Fruit fly (Drosophila melanogaster) whole organism, embryonic: Measurements from ENCODE around the gene CG31609.

Source experiments
- ATbp ChIP-seq: fragments of 200-800 bp; sonication (Bioruptor generic); optimal IDR thresholded peaks from 2 replicates; lab custom pipeline; 2017; ENCODE audit warnings: missing biosample characterization, mild to moderate bottlenecking, missing genetic modification characterization, missing genetic modification reagents
- Adf1 ChIP-seq: fragments of 200-800 bp; sonication (Bioruptor generic); IDR thresholded peaks from 2 replicates; pipeline ENCODE4 v1.3.6; 2022; ENCODE audit warnings: missing biosample characterization, missing genetic modification characterization
- Aef1 ChIP-seq: fragments of 200-800 bp; sonication (Bioruptor generic); IDR thresholded peaks from 3 replicates; pipeline ENCODE4 v1.3.6; 2022; ENCODE audit warnings: missing biosample characterization, missing genetic modification characterization
- Blimp-1 ChIP-seq: fragments of 200-800 bp; sonication (Bioruptor generic); optimal IDR thresholded peaks from 3 replicates; lab custom pipeline; 2018; ENCODE audit warnings: missing biosample characterization, missing genetic modification characterization, mild to moderate bottlenecking, moderate library complexity, missing genetic modification reagents
- CG10366 ChIP-seq: fragments of 200-800 bp; sonication (Bioruptor generic); IDR thresholded peaks from 2 replicates; pipeline ENCODE4 v1.3.6; 2022; ENCODE audit warnings: missing biosample characterization, missing genetic modification characterization
- CG10431 ChIP-seq: fragments of 200-800 bp; sonication (Bioruptor generic); optimal IDR thresholded peaks from 3 replicates; lab custom pipeline; 2018; ENCODE audit warnings: missing biosample characterization, mild to moderate bottlenecking, missing genetic modification characterization
- CG10959 ChIP-seq: fragments of 200-800 bp; sonication (Bioruptor generic); IDR thresholded peaks from 2 replicates; pipeline ENCODE4 v1.3.6; 2022; ENCODE audit warnings: missing biosample characterization, missing genetic modification characterization
- CG15073 ChIP-seq: fragments of 200-800 bp; sonication (Bioruptor generic); optimal IDR thresholded peaks from 2 replicates; lab custom pipeline; 2016; ENCODE audit warnings: missing biosample characterization, missing genetic modification characterization
- CG1603 ChIP-seq: fragments of 200-800 bp; sonication (Bioruptor generic); optimal IDR thresholded peaks from 2 replicates; lab custom pipeline; 2019; ENCODE audit warnings: missing biosample characterization, mild to moderate bottlenecking, missing genetic modification characterization, moderate library complexity
- CG1647 ChIP-seq: fragments of 200-800 bp; sonication (Bioruptor generic); optimal IDR thresholded peaks from 3 replicates; lab custom pipeline; 2016; ENCODE audit warnings: missing biosample characterization, missing genetic modification characterization
- CG17186 ChIP-seq: fragments of 200-800 bp; sonication (Bioruptor generic); optimal IDR thresholded peaks from 3 replicates; lab custom pipeline; 2017; ENCODE audit warnings: missing biosample characterization, missing genetic modification reagents, missing genetic modification characterization
- CG17328 ChIP-seq: fragments of 200-800 bp; sonication (Bioruptor generic); IDR thresholded peaks from 2 replicates; pipeline ENCODE4 v1.3.6; 2022; ENCODE audit warnings: missing biosample characterization, missing genetic modification characterization
- CG17361 ChIP-seq: fragments of 200-800 bp; sonication (Bioruptor generic); IDR thresholded peaks from 3 replicates; pipeline ENCODE4 v1.3.6; 2022; ENCODE audit warnings: missing biosample characterization, missing genetic modification characterization
- CG17385 ChIP-seq: fragments of 200-800 bp; sonication (Bioruptor generic); optimal IDR thresholded peaks from 3 replicates; lab custom pipeline; 2018; ENCODE audit warnings: missing biosample characterization, mild to moderate bottlenecking, missing genetic modification characterization
- CG1832 ChIP-seq: fragments of 200-800 bp; sonication (Bioruptor generic); optimal IDR thresholded peaks from 2 replicates; lab custom pipeline; 2017; ENCODE audit warnings: missing biosample characterization, mild to moderate bottlenecking, missing genetic modification characterization, inconsistent platforms
- CG2202 ChIP-seq: fragments of 200-800 bp; sonication (Bioruptor generic); optimal IDR thresholded peaks from 2 replicates; lab custom pipeline; 2018; ENCODE audit warnings: missing biosample characterization, mild to moderate bottlenecking, missing genetic modification characterization
- CG2678 ChIP-seq: fragments of 200-800 bp; sonication (Bioruptor generic); optimal IDR thresholded peaks from 3 replicates; lab custom pipeline; 2019; ENCODE audit warnings: missing biosample characterization, mild to moderate bottlenecking, missing genetic modification characterization, moderate library complexity
- CG31388 ChIP-seq: fragments of 200-800 bp; sonication (Bioruptor generic); optimal IDR thresholded peaks from 2 replicates; lab custom pipeline; 2016; ENCODE audit warnings: missing biosample characterization, missing genetic modification characterization
- CG32767 ChIP-seq: fragments of 200-800 bp; sonication (Bioruptor generic); IDR thresholded peaks from 2 replicates; pipeline ENCODE4 v1.3.6; 2022; ENCODE audit warnings: missing biosample characterization, missing genetic modification characterization
- CG32772 ChIP-seq: fragments of 200-800 bp; sonication (Bioruptor generic); IDR thresholded peaks from 2 replicates; pipeline ENCODE4 v1.3.6; 2022; ENCODE audit warnings: missing biosample characterization, missing genetic modification characterization
- CG4404 ChIP-seq: fragments of 200-800 bp; sonication (Bioruptor generic); IDR thresholded peaks from 2 replicates; pipeline ENCODE4 v1.3.6; 2022; ENCODE audit warnings: missing biosample characterization, missing genetic modification characterization
- CG4424 ChIP-seq: fragments of 200-800 bp; sonication (Bioruptor generic); optimal IDR thresholded peaks from 3 replicates; lab custom pipeline; 2016; ENCODE audit warnings: missing biosample characterization, missing genetic modification characterization
- CG6683 ChIP-seq: fragments of 200-800 bp; sonication (Bioruptor generic); optimal IDR thresholded peaks from 2 replicates; lab custom pipeline; 2017; ENCODE audit warnings: missing biosample characterization, mild to moderate bottlenecking, missing genetic modification characterization, missing genetic modification reagents
- CG9215 ChIP-seq: fragments of 200-800 bp; sonication (Bioruptor generic); IDR thresholded peaks from 2 replicates; pipeline ENCODE4 v1.3.6; 2022; ENCODE audit warnings: missing biosample characterization, missing genetic modification characterization
- CTCF ChIP-seq: fragments of 200-800 bp; sonication (Bioruptor generic); optimal IDR thresholded peaks from 2 replicates; lab custom pipeline; 2017; ENCODE audit warnings: missing biosample characterization, mild to moderate bottlenecking, missing genetic modification characterization, moderate library complexity
- GATAe ChIP-seq: fragments of 200-800 bp; sonication (Bioruptor generic); conservative IDR thresholded peaks from 2 replicates; pipeline ENCODE4 v1.3.6; 2022; ENCODE audit warnings: missing biosample characterization, missing genetic modification characterization
- Hr39 ChIP-seq: fragments of >200 bp; optimal IDR thresholded peaks from 2 replicates; lab custom pipeline; 2017
- PHDP ChIP-seq: fragments of 200-800 bp; sonication (Bioruptor generic); optimal IDR thresholded peaks from 3 replicates; lab custom pipeline; 2018; ENCODE audit warnings: missing biosample characterization, mild to moderate bottlenecking, missing genetic modification characterization, moderate library complexity
- Ptx1 ChIP-seq: fragments of 200-800 bp; sonication (Bioruptor generic); IDR thresholded peaks from 2 replicates; pipeline ENCODE4 v1.3.6; 2022; ENCODE audit warnings: missing biosample characterization, missing genetic modification characterization
- Ssrp ChIP-seq: fragments of 200-800 bp; sonication (Bioruptor generic); optimal IDR thresholded peaks from 2 replicates; lab custom pipeline; 2018; ENCODE audit warnings: missing biosample characterization, mild to moderate bottlenecking, missing genetic modification characterization, moderate library complexity
- bbx ChIP-seq: fragments of 200-800 bp; sonication (Bioruptor generic); IDR thresholded peaks from 2 replicates; pipeline ENCODE4 v1.3.6; 2022; ENCODE audit warnings: missing biosample characterization, missing genetic modification characterization; ENCODE audit not compliant: partially characterized antibody
- caup ChIP-seq: fragments of 200-800 bp; sonication (Bioruptor generic); optimal IDR thresholded peaks from 3 replicates; lab custom pipeline; 2017; ENCODE audit warnings: missing biosample characterization, mild to moderate bottlenecking, missing genetic modification characterization, moderate library complexity; ENCODE audit not compliant: severe bottlenecking
- cwo ChIP-seq: fragments of 200-800 bp; sonication (Bioruptor generic); optimal IDR thresholded peaks from 3 replicates; lab custom pipeline; 2017; ENCODE audit warnings: missing biosample characterization, missing genetic modification characterization, mild to moderate bottlenecking, moderate library complexity, missing genetic modification reagents
- eve ChIP-seq, 2 experiments: fragments of >200 bp; optimal IDR thresholded peaks; 2 replicates each; lab custom pipeline; 2017; ENCODE audit warnings: missing biosample characterization in 2 of 2, missing genetic modification characterization in 2 of 2
- ewg ChIP-seq: fragments of 200-800 bp; sonication (Bioruptor generic); optimal IDR thresholded peaks from 3 replicates; lab custom pipeline; 2017; ENCODE audit warnings: mild to moderate bottlenecking, missing biosample characterization, missing genetic modification reagents, missing genetic modification characterization
- exex ChIP-seq: fragments of 200-800 bp; sonication (Bioruptor generic); optimal IDR thresholded peaks from 4 replicates; lab custom pipeline; 2018; ENCODE audit warnings: missing biosample characterization, mild to moderate bottlenecking, missing genetic modification characterization, moderate library complexity
- gcm ChIP-seq: fragments of 200-800 bp; sonication (Bioruptor generic); optimal IDR thresholded peaks from 2 replicates; lab custom pipeline; 2019; ENCODE audit warnings: missing biosample characterization, mild to moderate bottlenecking, missing genetic modification characterization, moderate library complexity
- grau ChIP-seq: fragments of 200-800 bp; optimal IDR thresholded peaks from 3 replicates; lab custom pipeline; 2019; ENCODE audit warnings: missing biosample characterization, mild to moderate bottlenecking, missing genetic modification characterization, moderate library complexity
- insv ChIP-seq, 2 experiments: fragments of 200-800 bp; sonication (Bioruptor generic); optimal IDR thresholded peaks; 3 replicates each; lab custom pipeline; 2016 to 2018; ENCODE audit warnings: missing biosample characterization in 2 of 2, missing genetic modification characterization in 2 of 2
- lov ChIP-seq, 2 experiments: fragments of 200-800 bp in 1 of 2; fragments of >200 bp in 1 of 2; sonication (Bioruptor generic) in 1 of 2; IDR thresholded peaks in 1 of 2; optimal IDR thresholded peaks in 1 of 2; 2 replicates in 1 of 2; 3 replicates in 1 of 2; pipeline versions ENCODE4 v1.3.6 to Lab custom; 2017 to 2022; ENCODE audit warnings: missing biosample characterization in 1 of 2, missing genetic modification characterization in 1 of 2
- pan ChIP-seq, 4 experiments: fragments of >200 bp in 3 of 4; fragments of 200-800 bp in 1 of 4; sonication (Bioruptor generic) in 1 of 4; optimal IDR thresholded peaks in 3 of 4; IDR thresholded peaks in 1 of 4; 2 replicates each; pipeline versions ENCODE4 v1.3.6 to Lab custom; 2017 to 2022; ENCODE audit warnings: missing biosample characterization in 2 of 4, missing genetic modification characterization in 2 of 4, mixed read lengths in 1 of 4
- sens ChIP-seq: fragments of 200-800 bp; sonication (Bioruptor generic); peaks from one replicate; lab custom pipeline; 2016; ENCODE audit warnings: missing biosample characterization, missing genetic modification characterization
- sim ChIP-seq: fragments of 200-800 bp; sonication (Bioruptor generic); IDR thresholded peaks from 2 replicates; pipeline ENCODE4 v1.3.6; 2022; ENCODE audit warnings: missing biosample characterization, missing genetic modification characterization
- slou ChIP-seq: fragments of 200-800 bp; sonication (Bioruptor generic); optimal IDR thresholded peaks from 3 replicates; lab custom pipeline; 2016; ENCODE audit warnings: missing biosample characterization, missing genetic modification characterization
- sob ChIP-seq: fragments of 200-800 bp; sonication (Bioruptor generic); IDR thresholded peaks from 2 replicates; pipeline ENCODE4 v1.3.6; 2022; ENCODE audit warnings: missing biosample characterization, missing genetic modification characterization
- sqz ChIP-seq: fragments of 200-800 bp; sonication (Bioruptor generic); optimal IDR thresholded peaks from 3 replicates; lab custom pipeline; 2018; ENCODE audit warnings: missing biosample characterization, mild to moderate bottlenecking, missing genetic modification characterization
- ttk ChIP-seq: fragments of 200-800 bp; sonication (Bioruptor generic); IDR thresholded peaks from 2 replicates; pipeline ENCODE4 v2.1.2; 2022; ENCODE audit warnings: missing biosample characterization, missing genetic modification characterization
- unpg ChIP-seq: fragments of 200-800 bp; sonication (Bioruptor generic); optimal IDR thresholded peaks from 3 replicates; lab custom pipeline; 2018; ENCODE audit warnings: missing biosample characterization, mild to moderate bottlenecking, missing genetic modification characterization, moderate library complexity
- zfh1 ChIP-seq: fragments of 200-800 bp; sonication (Bioruptor generic); IDR thresholded peaks from 3 replicates; pipeline ENCODE4 v1.3.6; 2022; ENCODE audit warnings: missing biosample characterization, missing genetic modification characterization
- zfh2 ChIP-seq: fragments of 200-800 bp; sonication (Bioruptor generic); optimal IDR thresholded peaks from 2 replicates; lab custom pipeline; 2016; ENCODE audit warnings: missing biosample characterization, missing genetic modification characterization

The CG31609 gene

dm6 chr2L:9133169-9133568, 35.8 kb downstream of the CG31609 start (continued):
- TF ChIP-seq ewg (GFP tag; lab: Kevin White, UChicago), result peak; percentile 25
- TF ChIP-seq CG17385 (GFP tag; lab: Kevin White, UChicago), result peak; percentile 72
- peak; percentile 70 for TF ChIP-seq CG2202
- TF ChIP-seq CG17361 (GFP tag; lab: Robert Waterston, UW), result peak; percentile 90
- peak; percentile 54 for TF ChIP-seq cwo (GFP tag; lab: Kevin White, UChicago)
- TF ChIP-seq ttk (GFP tag; lab: Robert Waterston, UW), result peak; percentile 61; the same call in 1 of the 2 replicates
- peak; percentile 39; the same call in 1 of the 2 replicates for TF ChIP-seq CG10959
- TF ChIP-seq slou (GFP tag; lab: Kevin White, UChicago), result peak; percentile 13
- peak; percentile 12 for TF ChIP-seq caup (GFP tag; lab: Kevin White, UChicago)
- peak; percentile 72 for TF ChIP-seq CG32772 (GFP tag; lab: Robert Waterston, UW)
- no peak for TF ChIP-seq pan (optimal IDR thresholded peaks at IDR 0.05; lab: Kevin White, UChicago)
- peak in 1 of 2 experiments; percentile 72 for TF ChIP-seq pan (GFP tag; optimal IDR thresholded peaks at IDR 0.05 in 1 of 2, IDR thresholded peaks at IDR 0.05 in 1 of 2)
- TF ChIP-seq zfh2 (GFP tag; lab: Kevin White, UChicago), result no peak
- peak; percentile 86 for TF ChIP-seq gcm (GFP tag; lab: Kevin White, UChicago)
- 0 out of 2 replicates have a peak, but pooled peaks have one; percentile 15 for TF ChIP-seq sob (GFP tag; lab: Robert Waterston, UW)
- no peak for TF ChIP-seq bbx (GFP tag; lab: Robert Waterston, UW)
- TF ChIP-seq CG15073 (GFP tag; lab: Kevin White, UChicago), result no peak
- peak; percentile 32 for TF ChIP-seq CG10431
- peak; percentile 11 for TF ChIP-seq exex (tag; lab: Kevin White, UChicago)
- peak; percentile 63; the same call in 1 of the 2 replicates for TF ChIP-seq sim
- peak; percentile 32 for TF ChIP-seq CG6683 (GFP tag; lab: Kevin White, UChicago)
- TF ChIP-seq CG31388, result peak; percentile 22
- TF ChIP-seq Aef1, result peak; percentile 55; the same call in 1 of the 3 replicates
- no peak for TF ChIP-seq CG1647
- no peak for TF ChIP-seq insv (GFP tag; optimal IDR thresholded peaks at IDR 0.05; lab: Kevin White, UChicago)
- peak; percentile 78 for TF ChIP-seq CG4424 (GFP tag; lab: Kevin White, UChicago)
- peak; percentile 80 for TF ChIP-seq CG17328 (GFP tag; lab: Robert Waterston, UW)
- peak; percentile 43 for TF ChIP-seq sqz (GFP tag; lab: Kevin White, UChicago)
- TF ChIP-seq Adf1 (GFP tag; lab: Robert Waterston, UW), result no peak
- TF ChIP-seq CG4404 (GFP tag; lab: Robert Waterston, UW), result peak; percentile 38; the same call in 1 of the 2 replicates
- peak; percentile 82 for TF ChIP-seq PHDP
- no peak for TF ChIP-seq GATAe (GFP tag; lab: Robert Waterston, UW)
- TF ChIP-seq ATbp (GFP tag; lab: Kevin White, UChicago), result peak; percentile 79
- TF ChIP-seq CG17186, result peak; percentile 7
- peak; percentile 85 for TF ChIP-seq CG2678 (tag; lab: Kevin White, UChicago)
- TF ChIP-seq CG32767 (GFP tag; lab: Robert Waterston, UW), result peak; percentile 69
- peak; percentile 40; the same call in 1 of the 3 replicates for TF ChIP-seq zfh1 (GFP tag; lab: Robert Waterston, UW)
- TF ChIP-seq Ptx1, result peak; percentile 74
- TF ChIP-seq eve (GFP tag; optimal IDR thresholded peaks at IDR 0.05; lab: Kevin White, UChicago), result peak in 1 of 2 experiments; percentile 79
- peak; percentile 92 for TF ChIP-seq Blimp-1 (GFP tag; lab: Kevin White, UChicago)
- peak; percentile 80 for TF ChIP-seq grau (tag; lab: Kevin White, UChicago)
- peak; percentile 11 for TF ChIP-seq CG1603 (tag; lab: Kevin White, UChicago)
- peak; percentile 84 for TF ChIP-seq sens (GFP tag; lab: Kevin White, UChicago)
- no peak for TF ChIP-seq CG9215 (GFP tag; lab: Robert Waterston, UW)
- no peak for TF ChIP-seq lov (optimal IDR thresholded peaks at IDR 0.05; lab: Kevin White, UChicago)
- TF ChIP-seq lov (GFP tag; IDR thresholded peaks at IDR 0.05; lab: Robert Waterston, UW), result no peak
- no peak for TF ChIP-seq CG1832 (GFP tag; lab: Kevin White, UChicago)
- no peak for TF ChIP-seq Hr39
- peak; percentile 88 for TF ChIP-seq unpg (GFP tag; lab: Kevin White, UChicago)
- peak; percentile 84 for TF ChIP-seq Ssrp (tag; lab: Kevin White, UChicago)
- TF ChIP-seq CTCF (GFP tag; lab: Kevin White, UChicago), result peak; percentile 16
- peak; percentile 29; the same call in 1 of the 2 replicates for TF ChIP-seq CG10366
